Fruit fly (Drosophila melanogaster): ENCODE data around the gene Mvl.

Mvl gene

dm6 chr3R:21019073-21019472 lies 41.5 kb downstream of the Mvl start:
- TF ChIP-seq CTCF (optimal IDR thresholded peaks at IDR 0.05): no peak
- TF ChIP-seq CG8478 (optimal IDR thresholded peaks at IDR 0.05): no peak

dm6 chr3R:21017464-21018080 lies 43.0 kb downstream of the Mvl start, which contains the start of gene Rlip:
Gene Rlip, plus strand, starts transcription at chr3R:21017684.
- TF ChIP-seq CG8478 (optimal IDR thresholded peaks at IDR 0.05) (no peak), CTCF (optimal IDR thresholded peaks at IDR 0.05) (peak; percentile 92 to 94)

dm6 chr3R:21015636-21016035 lies 45.0 kb downstream of the Mvl start, which contains the start of gene CG5697:
Gene CG5697, plus strand, starts transcription at chr3R:21015949.
- no peak for TF ChIP-seq CTCF (optimal IDR thresholded peaks at IDR 0.05)
- no peak for TF ChIP-seq CG8478 (optimal IDR thresholded peaks at IDR 0.05)

dm6 chr3R:21013780-21014179 lies 46.8 kb downstream of the Mvl start:
- TF ChIP-seq CG8478 (optimal IDR thresholded peaks at IDR 0.05): no peak
- TF ChIP-seq CTCF (optimal IDR thresholded peaks at IDR 0.05): no peak

- no peak for TF ChIP-seq CTCF (optimal IDR thresholded peaks at IDR 0.05)
Observed at dm6 chr3R:21006967-21007366, 53.6 kb downstream of the Mvl start, which contains the start of gene Alp5. Gene Alp5, minus strand, starts transcription at chr3R:21006990.
